Fruit fly (Drosophila melanogaster) S2 (cell line): ENCODE results near the gene Ttc1.

Experiments used
- CG8478 ChIP-seq: fragments of >200 bp; optimal IDR thresholded peaks from 2 replicates; lab custom pipeline; 2018
- CTCF ChIP-seq, 2 experiments: fragments of >200 bp; optimal IDR thresholded peaks; 2 replicates each; lab custom pipeline; 2018

DNA sequence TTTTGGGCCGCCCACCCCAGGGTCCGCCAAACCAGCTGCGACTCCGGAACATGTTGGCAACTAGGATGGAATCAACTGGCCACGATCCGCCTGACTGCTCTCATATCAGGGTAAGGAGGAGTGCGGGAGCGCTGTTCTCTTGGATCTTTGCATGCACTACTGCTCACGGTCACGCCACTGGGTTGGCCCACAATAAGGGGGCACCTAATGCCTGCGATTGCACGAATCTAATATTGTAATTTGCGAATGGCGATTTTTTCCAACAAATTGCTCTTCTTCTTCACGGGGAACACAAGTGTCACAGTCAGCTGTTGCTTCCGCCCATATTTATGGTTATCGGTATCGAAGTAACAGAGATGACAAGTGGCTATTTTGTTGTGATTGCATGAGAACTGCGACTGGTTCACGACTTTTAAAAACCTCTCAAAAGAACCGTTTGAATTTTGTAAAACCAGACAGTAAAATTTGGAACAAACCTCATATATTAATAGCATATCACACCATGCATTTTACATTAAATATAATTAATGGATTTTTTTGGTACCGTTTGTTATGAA lies 1.4 kb downstream of the Ttc1 start, which contains the start of gene ema:
- TF ChIP-seq CG8478 (lab: Kevin White, UChicago) (no peak), CTCF (optimal IDR thresholded peaks at IDR 0.05; lab: Kevin White, UChicago) (no peak)
